Worm (Caenorhabditis elegans) whole organism, dauer: ENCODE measurements around the gene romo-1.

Experiments used
- unc-62 ChIP-seq: sonication (generic microtip); optimal IDR thresholded peaks from 2 replicates; lab custom pipeline; 2017; ENCODE audit warnings: missing biosample characterization, missing genetic modification reagents, missing genetic modification characterization

romo-1 gene

DNA sequence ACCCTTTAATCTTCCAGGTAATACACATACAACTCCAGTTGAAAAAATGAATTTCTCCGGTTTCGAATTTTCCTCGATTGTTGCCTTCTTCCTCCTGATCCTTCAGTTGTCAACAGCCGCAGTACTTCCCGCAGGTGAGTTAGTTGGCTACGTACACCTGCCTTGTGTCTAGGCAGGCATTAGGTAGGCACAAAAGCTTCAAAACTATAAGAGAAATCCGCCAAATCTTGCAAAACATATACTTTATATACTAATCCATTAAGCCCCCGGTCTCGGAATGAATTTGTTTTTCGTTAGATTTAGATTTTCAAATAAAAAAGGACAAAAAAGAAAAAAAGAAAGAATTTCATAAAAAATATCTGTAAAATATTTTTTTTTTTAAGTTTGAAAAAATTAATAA is 2.4 kb downstream of the romo-1 start, which contains the start of gene flp-16:
Gene flp-16 (plus strand): TSS at position 18 of the 400 bp plus-strand sequence.
- TF ChIP-seq unc-62: no peak

DNA sequence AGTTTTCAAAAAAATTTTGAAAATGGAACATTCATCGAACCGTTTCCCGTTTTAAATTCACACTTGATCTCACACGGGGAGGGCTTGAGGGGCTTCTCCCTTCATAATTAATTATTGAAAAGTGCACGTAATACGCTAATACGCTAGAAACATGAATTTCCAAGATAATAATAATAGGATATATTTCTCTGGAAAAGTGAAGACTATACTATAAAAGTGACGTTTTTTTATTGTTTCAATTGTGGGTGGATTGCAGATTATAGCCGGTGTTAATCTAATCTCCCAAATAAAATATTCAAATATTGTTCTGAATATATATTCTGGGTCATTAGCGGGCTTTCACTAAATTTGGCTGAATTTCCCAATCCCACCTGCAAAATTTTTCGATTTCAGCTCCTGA is 4.0 kb downstream of the romo-1 start:
- TF ChIP-seq unc-62: no peak

- TF ChIP-seq unc-62: no peak
These were observed 7.1 kb downstream of the romo-1 start for ce11 chrII:13230489-13231196.

DNA sequence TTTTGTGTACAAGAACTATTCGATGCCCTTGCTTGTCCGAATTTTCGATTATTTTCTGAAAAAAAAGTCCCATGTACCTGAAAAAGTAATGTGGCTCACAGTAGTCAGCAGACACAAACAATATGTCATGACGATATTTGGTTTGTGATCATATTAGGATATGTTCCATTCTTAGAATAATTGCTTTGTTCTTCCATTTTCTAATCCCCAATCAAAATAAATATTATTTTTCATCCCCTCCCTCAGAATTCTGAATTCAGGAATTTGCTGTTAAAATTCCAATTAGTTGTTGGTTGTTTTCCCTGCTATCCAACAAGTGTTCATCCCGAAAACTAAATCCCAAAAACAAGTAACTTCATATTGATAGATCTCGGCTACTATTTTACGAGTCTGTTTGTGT is 18.3 kb downstream of the romo-1 start:
- no peak for TF ChIP-seq unc-62

DNA sequence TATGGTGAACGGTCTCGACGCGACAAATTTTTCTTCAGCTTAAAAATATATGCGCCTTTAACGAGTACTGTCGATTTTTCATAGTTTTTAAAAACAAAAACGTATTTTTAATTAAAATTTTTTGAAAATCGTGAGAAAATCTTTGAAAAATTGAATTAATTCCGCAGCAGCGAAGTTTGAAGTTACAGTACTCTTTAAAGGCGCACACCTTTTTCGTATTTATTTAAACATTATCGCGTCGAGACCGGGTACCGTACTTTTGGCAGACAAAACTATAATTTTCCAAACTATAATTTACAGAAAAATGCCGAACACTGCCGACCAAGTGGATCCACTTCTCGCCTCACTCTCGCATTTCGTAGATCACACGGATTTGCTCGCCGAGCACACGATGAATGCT is 21.9 kb downstream of the romo-1 start, which contains the start of gene F15D4.2:
Gene F15D4.2 (plus strand): TSS at position 301 of the 400 bp plus-strand sequence.
- TF ChIP-seq unc-62: no peak

DNA sequence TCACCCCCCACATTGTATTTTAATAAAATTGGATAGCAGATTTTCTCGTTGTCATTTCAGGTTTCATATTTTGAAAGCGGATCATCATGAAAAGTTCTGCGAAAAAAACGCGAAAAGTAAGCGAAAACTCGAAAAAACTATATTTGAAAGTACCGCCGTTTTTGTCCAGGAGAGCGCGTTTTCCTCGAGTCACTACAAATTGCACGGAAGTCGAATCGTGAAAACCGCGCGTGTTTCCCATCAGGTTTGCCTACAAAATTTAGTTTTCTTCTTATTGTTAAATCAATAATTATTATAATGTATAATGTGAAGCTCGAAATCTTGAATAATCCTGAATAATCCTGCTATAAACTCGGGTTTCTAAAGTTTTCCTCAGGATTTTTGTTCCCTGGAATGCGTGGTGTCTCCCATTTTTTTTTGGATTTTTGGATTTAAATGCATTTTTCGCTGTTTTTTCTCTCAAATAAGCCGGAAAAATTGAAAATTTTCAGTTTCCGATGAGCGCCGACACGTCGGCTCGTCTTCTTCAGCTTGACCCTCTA is 38.0 kb downstream of the romo-1 start, which contains the start of gene btf-1:
Gene btf-1 (plus strand): TSS at position 492 of the 542 bp plus-strand sequence.
- no peak for TF ChIP-seq unc-62

ce11 chrII:13198845-13199244 is 38.9 kb downstream of the romo-1 start:
- no peak for TF ChIP-seq unc-62

- TF ChIP-seq unc-62: no peak
These were observed 40.9 kb downstream of the romo-1 start for ce11 chrII:13196689-13197280.

- TF ChIP-seq unc-62: no peak
These were observed 41.8 kb downstream of the romo-1 start for ce11 chrII:13195706-13196417.

- no peak for TF ChIP-seq unc-62
These were observed 42.5 kb downstream of the romo-1 start, which contains the start of gene lec-1 for ce11 chrII:13195163-13195562. Gene lec-1 (plus strand): TSS chrII:13195549.

DNA sequence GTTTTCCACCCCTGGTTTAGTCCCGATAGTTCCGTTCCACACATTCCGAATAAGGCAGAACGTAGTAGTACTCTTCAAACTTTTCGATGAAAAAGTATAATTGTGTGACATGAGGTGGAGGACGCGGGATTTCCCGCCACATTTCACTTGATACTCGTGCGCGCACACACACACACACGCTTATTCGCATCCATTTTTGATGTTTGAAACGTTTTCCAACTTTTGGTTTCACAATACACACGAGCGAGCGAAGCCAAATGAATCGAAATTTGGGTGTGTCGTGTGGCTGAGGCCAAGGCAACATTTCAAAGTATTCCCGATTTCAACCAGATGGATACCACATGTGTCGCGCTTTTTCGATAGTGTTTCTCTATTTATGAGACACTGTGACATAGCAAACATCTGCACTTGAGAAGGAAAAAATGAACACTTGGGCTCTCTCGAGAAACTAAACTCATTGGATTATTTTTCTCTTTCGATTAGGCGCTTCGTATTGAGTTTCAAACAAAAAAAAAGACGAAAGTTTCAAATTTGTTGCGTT is 44.1 kb downstream of the romo-1 start:
- no peak for TF ChIP-seq unc-62

DNA sequence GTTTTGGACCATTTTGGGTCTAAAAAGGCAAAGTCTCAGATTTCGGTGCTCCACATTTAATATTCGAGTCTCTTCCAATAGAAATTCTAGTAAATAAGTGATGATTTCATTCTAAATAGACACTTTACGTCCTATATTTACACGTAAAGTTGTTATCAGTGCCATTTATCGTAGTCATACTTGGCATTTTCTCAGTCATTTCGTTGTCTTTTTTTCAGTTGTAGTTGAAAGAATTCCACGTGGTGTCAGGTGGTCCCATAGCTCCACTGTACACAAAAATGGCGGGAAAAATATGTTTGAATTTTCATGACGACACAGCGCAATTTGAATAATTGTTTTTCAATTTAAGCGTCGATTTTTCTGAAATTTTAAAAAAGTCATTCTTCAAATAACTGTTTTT is 47.3 kb downstream of the romo-1 start:
- TF ChIP-seq unc-62: no peak

ce11 chrII:13189363-13189762 is 48.3 kb downstream of the romo-1 start:
- TF ChIP-seq unc-62: no peak

DNA sequence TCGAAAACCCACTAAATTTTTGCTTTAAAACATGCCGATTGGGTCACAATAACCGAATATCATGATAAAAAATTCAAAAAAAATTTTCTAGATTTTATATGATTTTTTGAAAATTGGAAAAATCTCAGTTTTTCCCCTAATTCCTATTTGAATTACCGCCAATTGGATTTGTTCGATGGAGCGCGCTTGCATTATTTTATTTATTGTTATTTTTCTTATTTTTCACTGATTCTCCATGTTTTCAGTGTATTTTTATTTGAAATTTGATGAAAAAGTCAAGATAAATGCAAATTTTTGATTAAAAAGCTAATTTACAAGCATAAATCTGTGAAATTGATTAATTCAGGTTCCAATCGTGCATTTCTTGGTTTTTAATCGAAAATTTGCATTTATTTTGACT is 49.6 kb downstream of the romo-1 start:
- TF ChIP-seq unc-62: no peak
